Fruit fly (Drosophila melanogaster) whole organism, adult: Measurements from ENCODE around the gene Acbp3.

ENCODE experiments used
- CG11617 ChIP-seq: fragments of 200-800 bp; sonication (Bioruptor generic); optimal IDR thresholded peaks from 2 replicates; lab custom pipeline; 2017; ENCODE audit warnings: mild to moderate bottlenecking, missing biosample characterization, missing genetic modification reagents, missing genetic modification characterization
- CG12768 ChIP-seq: fragments of 200-800 bp; sonication (Bioruptor generic); optimal IDR thresholded peaks from 2 replicates; lab custom pipeline; 2017; ENCODE audit warnings: missing biosample characterization, missing genetic modification characterization, mild to moderate bottlenecking, moderate library complexity, missing genetic modification reagents
- CG14711 ChIP-seq: fragments of 200-800 bp; sonication (Bioruptor generic); optimal IDR thresholded peaks from 2 replicates; lab custom pipeline; 2018; ENCODE audit warnings: missing biosample characterization, mild to moderate bottlenecking, missing genetic modification characterization, moderate library complexity
- CG1620 ChIP-seq: fragments of 200-800 bp; sonication (Bioruptor generic); optimal IDR thresholded peaks from 2 replicates; lab custom pipeline; 2016; ENCODE audit warnings: missing biosample characterization, missing genetic modification characterization
- CG33017 ChIP-seq: fragments of 200-800 bp; sonication (Bioruptor generic); optimal IDR thresholded peaks from 2 replicates; lab custom pipeline; 2018; ENCODE audit warnings: missing biosample characterization, mild to moderate bottlenecking, missing genetic modification characterization, moderate library complexity
- CG5204 ChIP-seq: fragments of 200-800 bp; sonication (Bioruptor generic); optimal IDR thresholded peaks from 2 replicates; lab custom pipeline; 2016; ENCODE audit warnings: missing biosample characterization, missing genetic modification characterization
- CG7045 ChIP-seq: fragments of 200-800 bp; sonication (Bioruptor generic); optimal IDR thresholded peaks from 2 replicates; lab custom pipeline; 2017; ENCODE audit warnings: missing biosample characterization, mild to moderate bottlenecking, missing genetic modification characterization
- CG7101 ChIP-seq: fragments of 200-800 bp; sonication (Bioruptor generic); optimal IDR thresholded peaks from 2 replicates; lab custom pipeline; 2018; ENCODE audit warnings: missing biosample characterization, mild to moderate bottlenecking, missing genetic modification characterization, moderate library complexity
- Clk ChIP-seq: fragments of 200-800 bp; sonication (Bioruptor generic); optimal IDR thresholded peaks from 2 replicates; lab custom pipeline; 2017; ENCODE audit warnings: missing biosample characterization, missing genetic modification characterization
- Crg-1 ChIP-seq: fragments of 200-800 bp; sonication (Bioruptor generic); optimal IDR thresholded peaks from 2 replicates; lab custom pipeline; 2016; ENCODE audit warnings: missing biosample characterization, missing genetic modification characterization
- Hr96 ChIP-seq: fragments of 200-800 bp; sonication (Bioruptor generic); optimal IDR thresholded peaks from 2 replicates; lab custom pipeline; 2016; ENCODE audit warnings: missing biosample characterization, missing genetic modification characterization
- Mnt ChIP-seq: fragments of 200-800 bp; sonication (Bioruptor generic); optimal IDR thresholded peaks from 2 replicates; lab custom pipeline; 2016; ENCODE audit warnings: missing biosample characterization, mild to moderate bottlenecking, missing genetic modification characterization
- bab1 ChIP-seq: fragments of 200-800 bp; sonication (Bioruptor generic); optimal IDR thresholded peaks from 3 replicates; lab custom pipeline; 2019; ENCODE audit warnings: missing biosample characterization, mild to moderate bottlenecking, missing genetic modification characterization, moderate library complexity
- cic ChIP-seq: fragments of 200-800 bp; sonication (Bioruptor generic); optimal IDR thresholded peaks from 2 replicates; lab custom pipeline; 2017; ENCODE audit warnings: missing biosample characterization, mild to moderate bottlenecking, missing genetic modification characterization, moderate library complexity
- cnc ChIP-seq, 2 experiments: fragments of >200 bp; optimal IDR thresholded peaks; 2 replicates each; lab custom pipeline; 2017
- kay ChIP-seq: fragments of 200-800 bp; sonication (Bioruptor generic); peaks from one replicate; lab custom pipeline; 2016; ENCODE audit warnings: missing biosample characterization, missing genetic modification characterization, borderline replicate concordance
- ovo ChIP-seq: fragments of 200-800 bp; sonication (Bioruptor generic); optimal IDR thresholded peaks from 2 replicates; lab custom pipeline; 2016; ENCODE audit warnings: missing biosample characterization, missing genetic modification characterization
- pad ChIP-seq: fragments of 200-800 bp; sonication (Bioruptor generic); optimal IDR thresholded peaks from 3 replicates; lab custom pipeline; 2017; ENCODE audit warnings: missing biosample characterization, missing genetic modification characterization, mild to moderate bottlenecking, moderate library complexity, missing genetic modification reagents
- tj ChIP-seq: fragments of 200-800 bp; sonication (Bioruptor generic); optimal IDR thresholded peaks from 3 replicates; lab custom pipeline; 2017; ENCODE audit warnings: missing biosample characterization, mild to moderate bottlenecking, missing genetic modification characterization, moderate library complexity
- toe ChIP-seq: fragments of 200-800 bp; sonication (Bioruptor generic); optimal IDR thresholded peaks from 2 replicates; lab custom pipeline; 2016; ENCODE audit warnings: missing biosample characterization, missing genetic modification characterization

Acbp3 gene

dm6 chr3L:7092904-7093303 lies 37.8 kb upstream of the Acbp3 start, which contains the start of gene Cpr65Ec:
Cpr65Ec (plus strand) TSS chr3L:7093204.
- TF ChIP-seq tj (GFP tag; lab: Kevin White, UChicago) (no peak), CG1620 (no peak), Hr96 (no peak), CG11617 (GFP tag; lab: Kevin White, UChicago) (no peak), pad (GFP tag; lab: Kevin White, UChicago) (no peak), CG7045 (GFP tag; lab: Kevin White, UChicago) (no peak), CG14711 (tag; lab: Kevin White, UChicago) (no peak)

dm6 chr3L:7094020-7094419 lies 36.7 kb upstream of the Acbp3 start:
- TF ChIP-seq Clk (GFP tag; lab: Kevin White, UChicago), result no peak
- no peak for TF ChIP-seq toe (GFP tag; lab: Kevin White, UChicago)
- TF ChIP-seq CG33017 (tag; lab: Kevin White, UChicago), result no peak

dm6 chr3L:7094548-7095072 lies 36.1 kb upstream of the Acbp3 start, which contains the start of gene form3:
form3 (plus strand) TSS chr3L:7094818.
- TF ChIP-seq Crg-1 (GFP tag; lab: Kevin White, UChicago) (no peak), CG12768 (GFP tag; lab: Kevin White, UChicago) (no peak), CG33017 (tag; lab: Kevin White, UChicago) (no peak), toe (GFP tag; lab: Kevin White, UChicago) (no peak), pad (GFP tag; lab: Kevin White, UChicago) (no peak), Hr96 (no peak)

- TF ChIP-seq Clk (GFP tag; lab: Kevin White, UChicago) (no peak), kay (GFP tag; lab: Kevin White, UChicago) (peak; percentile 18), Mnt (GFP tag; lab: Kevin White, UChicago) (no peak)
Measured at dm6 chr3L:7096530-7096929, 34.1 kb upstream of the Acbp3 start.

dm6 chr3L:7103941-7104340 lies 26.7 kb upstream of the Acbp3 start:
- no peak for TF ChIP-seq ovo
- TF ChIP-seq bab1 (GFP tag; lab: Kevin White, UChicago), result no peak
- no peak for TF ChIP-seq CG5204 (GFP tag; lab: Kevin White, UChicago)
- no peak for TF ChIP-seq cnc (optimal IDR thresholded peaks at IDR 0.05; lab: Kevin White, UChicago)
- no peak for TF ChIP-seq cic (GFP tag; lab: Kevin White, UChicago)
- no peak for TF ChIP-seq CG12768 (GFP tag; lab: Kevin White, UChicago)
- TF ChIP-seq tj (GFP tag; lab: Kevin White, UChicago), result no peak
- no peak for TF ChIP-seq CG7101
- TF ChIP-seq Mnt (GFP tag; lab: Kevin White, UChicago), result no peak
- no peak for TF ChIP-seq Crg-1 (GFP tag; lab: Kevin White, UChicago)
- no peak for TF ChIP-seq pad (GFP tag; lab: Kevin White, UChicago)
- no peak for TF ChIP-seq CG14711 (tag; lab: Kevin White, UChicago)
- TF ChIP-seq kay (GFP tag; lab: Kevin White, UChicago), result no peak
- TF ChIP-seq CG1620, result no peak
- no peak for TF ChIP-seq Hr96
- TF ChIP-seq toe (GFP tag; lab: Kevin White, UChicago), result no peak
- TF ChIP-seq CG33017 (tag; lab: Kevin White, UChicago), result no peak
- no peak for TF ChIP-seq CG7045 (GFP tag; lab: Kevin White, UChicago)

- TF ChIP-seq bab1 (GFP tag; lab: Kevin White, UChicago) (no peak), tj (GFP tag; lab: Kevin White, UChicago) (no peak), Crg-1 (GFP tag; lab: Kevin White, UChicago) (no peak), kay (GFP tag; lab: Kevin White, UChicago) (no peak), cic (GFP tag; lab: Kevin White, UChicago) (no peak), CG14711 (tag; lab: Kevin White, UChicago) (no peak), pad (GFP tag; lab: Kevin White, UChicago) (no peak), CG12768 (GFP tag; lab: Kevin White, UChicago) (no peak), Hr96 (no peak), toe (GFP tag; lab: Kevin White, UChicago) (no peak)
Measured at dm6 chr3L:7104485-7104884, 26.2 kb upstream of the Acbp3 start.

- TF ChIP-seq cnc (optimal IDR thresholded peaks at IDR 0.05; lab: Kevin White, UChicago) (no peak), CG1620 (no peak), pad (GFP tag; lab: Kevin White, UChicago) (no peak), bab1 (GFP tag; lab: Kevin White, UChicago) (no peak), CG11617 (GFP tag; lab: Kevin White, UChicago) (no peak), ovo (no peak), kay (GFP tag; lab: Kevin White, UChicago) (no peak), CG7101 (no peak), CG33017 (tag; lab: Kevin White, UChicago) (no peak), CG5204 (GFP tag; lab: Kevin White, UChicago) (no peak), Crg-1 (GFP tag; lab: Kevin White, UChicago) (no peak), Mnt (GFP tag; lab: Kevin White, UChicago) (no peak), Hr96 (no peak), Clk (GFP tag; lab: Kevin White, UChicago) (no peak), CG14711 (tag; lab: Kevin White, UChicago) (no peak)
Measured at dm6 chr3L:7105693-7106092, 25.0 kb upstream of the Acbp3 start.
